Fruit fly (Drosophila melanogaster) Kc167 (cell line): ENCODE data around the gene shps.

Source experiments
- Myc ChIP-seq: fragments of >200 bp; optimal IDR thresholded peaks from 2 replicates; lab custom pipeline; 2017; ENCODE audit warnings: missing external identifiers
- Sin3A ChIP-seq: fragments of >200 bp; optimal IDR thresholded peaks from 2 replicates; lab custom pipeline; 2018; ENCODE audit warnings: missing external identifiers
- h ChIP-seq: fragments of >200 bp; optimal IDR thresholded peaks from 3 replicates; lab custom pipeline; 2018; ENCODE audit warnings: missing external identifiers
- insv ChIP-seq: fragments of >200 bp; optimal IDR thresholded peaks from 3 replicates; lab custom pipeline; 2018; ENCODE audit warnings: missing external identifiers
- psq ChIP-seq: fragments of >200 bp; optimal IDR thresholded peaks from 2 replicates; lab custom pipeline; 2017; ENCODE audit warnings: missing external identifiers
- ttk ChIP-seq: sonication (Bioruptor generic); optimal IDR thresholded peaks from 2 replicates; lab custom pipeline; 2017; ENCODE audit warnings: missing external identifiers

Gene shps

DNA sequence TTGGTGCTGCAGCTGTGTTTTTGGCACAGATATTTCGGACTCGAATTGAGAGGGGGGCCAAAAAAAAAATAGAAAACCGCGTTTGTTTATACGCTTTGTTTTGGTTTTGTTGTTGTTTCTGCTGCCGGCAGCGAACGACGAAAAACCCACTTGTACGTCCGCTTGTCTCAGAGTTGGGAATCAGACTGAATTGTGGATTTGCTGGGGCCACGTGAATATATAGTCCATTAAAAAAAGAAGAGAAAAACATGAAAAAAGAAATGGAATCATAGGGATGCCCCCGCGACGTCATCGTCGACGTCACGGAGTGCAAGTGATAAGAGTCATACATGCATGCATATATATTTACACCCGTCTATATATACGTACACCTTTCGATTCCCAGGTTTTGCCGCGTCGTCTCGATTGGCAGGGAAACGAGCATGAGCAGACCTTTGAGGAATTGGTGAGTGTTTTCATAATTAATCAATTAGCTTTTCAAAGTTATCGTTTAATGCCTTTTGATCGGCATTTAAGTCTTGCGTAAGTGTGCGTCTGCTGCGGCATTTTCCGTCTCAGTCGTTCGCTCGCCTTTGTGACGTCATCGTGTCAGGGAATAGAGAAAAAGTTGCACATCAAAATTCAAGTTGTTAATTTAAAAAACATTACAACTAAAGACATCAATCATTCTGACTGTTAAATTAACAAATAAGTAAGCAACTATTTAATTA is 40.4 kb downstream of the shps start:
- TF ChIP-seq insv (lab: Kevin White, UChicago), result no peak
- TF ChIP-seq Myc (lab: Kevin White, UChicago), result no peak
- no peak for TF ChIP-seq ttk
- no peak for TF ChIP-seq Sin3A
- TF ChIP-seq psq (lab: Kevin White, UChicago), result no peak
- TF ChIP-seq h (lab: Kevin White, UChicago), result no peak

DNA sequence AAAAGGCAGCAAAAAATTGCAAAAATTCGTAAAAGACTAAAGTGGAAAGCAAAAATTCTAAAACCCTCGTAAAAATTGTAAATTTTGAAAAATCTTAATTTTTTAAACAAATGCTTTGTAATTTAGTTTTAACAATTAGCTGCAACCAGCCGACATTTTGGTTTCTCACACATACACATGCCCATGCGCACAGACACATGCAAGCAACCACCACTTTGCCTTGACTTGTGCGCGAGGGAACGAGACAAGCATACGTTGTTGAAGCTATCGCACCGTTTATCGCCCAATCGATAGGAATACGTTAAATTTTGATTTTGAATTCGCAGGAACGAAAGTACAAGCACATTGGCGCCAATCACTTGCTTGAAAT is 41.0 kb downstream of the shps start:
- no peak for TF ChIP-seq psq (lab: Kevin White, UChicago)
- no peak for TF ChIP-seq insv (lab: Kevin White, UChicago)
- TF ChIP-seq Myc (lab: Kevin White, UChicago), result no peak
- no peak for TF ChIP-seq Sin3A
- no peak for TF ChIP-seq ttk
- no peak for TF ChIP-seq h (lab: Kevin White, UChicago)
